Fruit fly (Drosophila melanogaster) whole organism, adult: ENCODE data around the gene TrxT.

Experiments used
- CG11617 ChIP-seq: fragments of 200-800 bp; sonication (Bioruptor generic); optimal IDR thresholded peaks from 2 replicates; lab custom pipeline; 2017; ENCODE audit warnings: mild to moderate bottlenecking, missing biosample characterization, missing genetic modification reagents, missing genetic modification characterization
- CG12768 ChIP-seq: fragments of 200-800 bp; sonication (Bioruptor generic); optimal IDR thresholded peaks from 2 replicates; lab custom pipeline; 2017; ENCODE audit warnings: missing biosample characterization, missing genetic modification characterization, mild to moderate bottlenecking, moderate library complexity, missing genetic modification reagents
- CG14711 ChIP-seq: fragments of 200-800 bp; sonication (Bioruptor generic); optimal IDR thresholded peaks from 2 replicates; lab custom pipeline; 2018; ENCODE audit warnings: missing biosample characterization, mild to moderate bottlenecking, missing genetic modification characterization, moderate library complexity
- CG1620 ChIP-seq: fragments of 200-800 bp; sonication (Bioruptor generic); optimal IDR thresholded peaks from 2 replicates; lab custom pipeline; 2016; ENCODE audit warnings: missing biosample characterization, missing genetic modification characterization
- CG33017 ChIP-seq: fragments of 200-800 bp; sonication (Bioruptor generic); optimal IDR thresholded peaks from 2 replicates; lab custom pipeline; 2018; ENCODE audit warnings: missing biosample characterization, mild to moderate bottlenecking, missing genetic modification characterization, moderate library complexity
- CG5204 ChIP-seq: fragments of 200-800 bp; sonication (Bioruptor generic); optimal IDR thresholded peaks from 2 replicates; lab custom pipeline; 2016; ENCODE audit warnings: missing biosample characterization, missing genetic modification characterization
- CG7045 ChIP-seq: fragments of 200-800 bp; sonication (Bioruptor generic); optimal IDR thresholded peaks from 2 replicates; lab custom pipeline; 2017; ENCODE audit warnings: missing biosample characterization, mild to moderate bottlenecking, missing genetic modification characterization
- CG7101 ChIP-seq: fragments of 200-800 bp; sonication (Bioruptor generic); optimal IDR thresholded peaks from 2 replicates; lab custom pipeline; 2018; ENCODE audit warnings: missing biosample characterization, mild to moderate bottlenecking, missing genetic modification characterization, moderate library complexity
- Clk ChIP-seq: fragments of 200-800 bp; sonication (Bioruptor generic); optimal IDR thresholded peaks from 2 replicates; lab custom pipeline; 2017; ENCODE audit warnings: missing biosample characterization, missing genetic modification characterization
- Crg-1 ChIP-seq: fragments of 200-800 bp; sonication (Bioruptor generic); optimal IDR thresholded peaks from 2 replicates; lab custom pipeline; 2016; ENCODE audit warnings: missing biosample characterization, missing genetic modification characterization
- Hr96 ChIP-seq: fragments of 200-800 bp; sonication (Bioruptor generic); optimal IDR thresholded peaks from 2 replicates; lab custom pipeline; 2016; ENCODE audit warnings: missing biosample characterization, missing genetic modification characterization
- Mnt ChIP-seq: fragments of 200-800 bp; sonication (Bioruptor generic); optimal IDR thresholded peaks from 2 replicates; lab custom pipeline; 2016; ENCODE audit warnings: missing biosample characterization, mild to moderate bottlenecking, missing genetic modification characterization
- bab1 ChIP-seq: fragments of 200-800 bp; sonication (Bioruptor generic); optimal IDR thresholded peaks from 3 replicates; lab custom pipeline; 2019; ENCODE audit warnings: missing biosample characterization, mild to moderate bottlenecking, missing genetic modification characterization, moderate library complexity
- cic ChIP-seq: fragments of 200-800 bp; sonication (Bioruptor generic); optimal IDR thresholded peaks from 2 replicates; lab custom pipeline; 2017; ENCODE audit warnings: missing biosample characterization, mild to moderate bottlenecking, missing genetic modification characterization, moderate library complexity
- cnc ChIP-seq, 2 experiments: fragments of >200 bp; optimal IDR thresholded peaks; 2 replicates each; lab custom pipeline; 2017
- kay ChIP-seq: fragments of 200-800 bp; sonication (Bioruptor generic); peaks from one replicate; lab custom pipeline; 2016; ENCODE audit warnings: missing biosample characterization, missing genetic modification characterization, borderline replicate concordance
- ovo ChIP-seq: fragments of 200-800 bp; sonication (Bioruptor generic); optimal IDR thresholded peaks from 2 replicates; lab custom pipeline; 2016; ENCODE audit warnings: missing biosample characterization, missing genetic modification characterization
- pad ChIP-seq: fragments of 200-800 bp; sonication (Bioruptor generic); optimal IDR thresholded peaks from 3 replicates; lab custom pipeline; 2017; ENCODE audit warnings: missing biosample characterization, missing genetic modification characterization, mild to moderate bottlenecking, moderate library complexity, missing genetic modification reagents
- tj ChIP-seq: fragments of 200-800 bp; sonication (Bioruptor generic); optimal IDR thresholded peaks from 3 replicates; lab custom pipeline; 2017; ENCODE audit warnings: missing biosample characterization, mild to moderate bottlenecking, missing genetic modification characterization, moderate library complexity
- toe ChIP-seq: fragments of 200-800 bp; sonication (Bioruptor generic); optimal IDR thresholded peaks from 2 replicates; lab custom pipeline; 2016; ENCODE audit warnings: missing biosample characterization, missing genetic modification characterization

Gene TrxT

DNA sequence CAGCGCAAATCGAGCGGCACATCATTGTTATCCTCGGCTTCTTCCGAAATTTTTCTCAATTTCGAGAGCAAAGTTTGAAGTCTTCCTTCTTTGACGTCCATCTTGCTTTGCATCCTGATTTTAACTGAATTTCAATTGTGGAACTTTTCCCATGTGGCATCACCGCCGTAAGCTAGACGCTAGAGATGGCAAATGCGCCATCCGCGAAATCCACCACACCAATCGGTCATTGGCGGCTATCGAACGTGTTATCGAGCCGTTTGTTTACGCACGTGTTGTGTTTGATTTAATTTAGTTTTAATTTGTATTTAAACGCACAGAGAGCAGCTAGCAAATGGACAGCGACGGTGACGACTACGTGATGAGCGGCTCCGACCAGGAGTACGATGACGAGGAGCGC, 5.5 kb upstream of the TrxT start, which contains the start of the genes CG15930 and Sas10:
Gene CG15930 (minus strand): TSS at position 126 of the 400 bp plus-strand sequence.
Gene Sas10 (plus strand): TSS at position 240 of the 400 bp plus-strand sequence.
- TF ChIP-seq CG33017 (no peak), cic (GFP tag; lab: Kevin White, UChicago) (no peak), Mnt (GFP tag; lab: Kevin White, UChicago) (peak; percentile 87), CG12768 (no peak)

DNA sequence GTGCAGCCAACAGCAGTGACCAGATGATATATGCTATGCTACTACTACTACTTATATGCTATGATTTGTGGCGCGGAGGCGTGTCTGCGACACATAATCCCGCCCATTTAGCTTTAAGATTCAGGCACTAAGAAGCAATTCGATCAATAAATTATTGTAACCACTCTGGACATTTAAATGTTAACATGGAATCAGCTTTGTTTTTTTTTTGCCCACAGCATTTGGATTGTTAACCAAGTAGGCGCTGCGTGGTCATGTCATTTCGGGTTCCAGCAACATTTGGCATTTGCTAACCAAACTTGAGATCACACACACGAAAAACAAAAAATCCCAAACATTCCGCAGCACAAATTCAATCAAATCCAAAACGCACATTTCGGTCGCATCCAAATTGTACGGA, 1.3 kb upstream of the TrxT start, which contains the start of gene CG4198:
Gene CG4198 (plus strand): TSS at position 301 of the 400 bp plus-strand sequence.
- TF ChIP-seq CG33017 (no peak), CG5204 (no peak), CG1620 (GFP tag; lab: Kevin White, UChicago) (no peak), Clk (GFP tag; lab: Kevin White, UChicago) (no peak), CG12768 (no peak), pad (GFP tag; lab: Kevin White, UChicago) (no peak), Crg-1 (no peak), CG11617 (GFP tag; lab: Kevin White, UChicago) (no peak)

DNA sequence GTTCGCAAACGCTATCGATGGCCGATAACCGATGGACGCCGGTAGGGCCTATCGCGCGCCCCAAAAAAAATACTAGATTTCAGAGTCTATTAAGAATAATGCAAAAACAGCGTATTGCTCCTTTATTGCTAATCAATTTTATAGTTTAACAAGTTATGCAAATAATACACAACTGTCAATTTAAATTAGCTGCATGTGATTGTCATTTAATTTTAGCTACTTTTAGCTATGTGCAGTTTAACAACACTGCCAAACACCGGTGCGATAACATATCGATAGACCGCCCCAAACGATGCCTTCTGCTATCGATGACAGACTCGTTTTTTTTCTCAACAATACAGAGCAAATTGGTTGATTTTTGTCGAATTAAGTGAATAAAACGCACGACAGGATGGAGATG, 2.7 kb downstream of the TrxT start, which contains the start of the genes Cdk7 and snf:
Gene Cdk7 (minus strand): TSS at position 21 of the 400 bp plus-strand sequence.
Gene snf (plus strand): TSS at position 280 of the 400 bp plus-strand sequence.
- TF ChIP-seq bab1 (GFP tag; lab: Kevin White, UChicago) (peak; percentile 35), tj (GFP tag; lab: Kevin White, UChicago) (peak; percentile 23), Hr96 (GFP tag; lab: Kevin White, UChicago) (peak; percentile 36), CG33017 (no peak), cic (GFP tag; lab: Kevin White, UChicago) (no peak), CG7101 (tag; lab: Kevin White, UChicago) (peak; percentile 32), kay (GFP tag; lab: Kevin White, UChicago) (no peak), CG11617 (GFP tag; lab: Kevin White, UChicago) (peak; percentile 0), CG12768 (no peak), Mnt (GFP tag; lab: Kevin White, UChicago) (peak; percentile 36), Clk (GFP tag; lab: Kevin White, UChicago) (no peak), pad (GFP tag; lab: Kevin White, UChicago) (peak; percentile 45), cnc (optimal IDR thresholded peaks at IDR 0.05; lab: Kevin White, UChicago) (no peak), CG5204 (no peak), CG14711 (peak; percentile 19), ovo (peak; percentile 46), CG7045 (no peak), toe (GFP tag; lab: Kevin White, UChicago) (peak; percentile 40), CG1620 (GFP tag; lab: Kevin White, UChicago) (peak; percentile 37), Crg-1 (peak; percentile 64)

DNA sequence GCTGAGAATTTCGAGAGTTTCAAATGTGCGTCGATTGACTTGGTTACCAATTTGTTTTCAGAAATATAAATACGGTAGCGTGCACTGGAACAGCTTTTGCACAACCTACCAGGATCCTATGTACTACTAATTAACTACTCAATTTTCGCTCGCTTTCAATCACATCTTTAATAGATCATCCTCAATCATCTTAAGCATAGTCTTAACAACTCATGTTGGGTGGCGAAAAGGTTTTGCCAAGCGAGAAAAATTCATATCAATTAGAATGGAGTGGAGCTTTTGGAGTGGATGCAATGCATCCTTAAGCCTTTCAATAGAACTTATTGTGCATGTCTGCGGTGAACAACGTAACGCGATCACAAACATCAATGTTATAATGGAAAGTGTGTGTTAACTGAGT, 4.4 kb downstream of the TrxT start, which contains the start of gene CG17764:
Gene CG17764 (minus strand): TSS at position 101 of the 400 bp plus-strand sequence.
- TF ChIP-seq CG33017 (no peak), pad (GFP tag; lab: Kevin White, UChicago) (no peak), Crg-1 (no peak), Mnt (GFP tag; lab: Kevin White, UChicago) (no peak), Hr96 (GFP tag; lab: Kevin White, UChicago) (no peak), CG12768 (no peak), bab1 (GFP tag; lab: Kevin White, UChicago) (no peak), cnc (optimal IDR thresholded peaks at IDR 0.05; lab: Kevin White, UChicago) (no peak), toe (GFP tag; lab: Kevin White, UChicago) (no peak), cic (GFP tag; lab: Kevin White, UChicago) (no peak), CG7045 (no peak), CG14711 (no peak), Clk (GFP tag; lab: Kevin White, UChicago) (no peak), tj (GFP tag; lab: Kevin White, UChicago) (no peak), CG5204 (no peak), CG7101 (tag; lab: Kevin White, UChicago) (no peak), CG11617 (GFP tag; lab: Kevin White, UChicago) (no peak), kay (GFP tag; lab: Kevin White, UChicago) (no peak), CG1620 (GFP tag; lab: Kevin White, UChicago) (no peak)

DNA sequence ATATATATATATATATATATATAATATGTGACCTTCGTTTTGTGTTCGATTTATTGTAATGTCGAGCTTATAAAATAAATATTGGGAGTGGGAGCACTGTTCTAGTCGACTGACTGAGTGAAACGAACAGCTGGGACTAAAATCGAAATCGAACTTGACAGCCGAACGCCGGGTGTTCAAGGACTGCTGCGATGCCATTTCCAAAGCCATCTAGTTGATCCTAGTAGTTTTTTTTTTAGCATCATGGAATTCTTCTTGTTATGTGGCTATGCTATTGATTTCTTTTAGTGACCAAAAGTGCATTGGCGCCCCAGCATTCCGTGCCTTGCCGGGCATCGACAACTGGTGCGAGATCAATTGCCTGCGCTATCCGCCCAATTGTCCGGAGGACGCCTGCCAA, 6.1 kb downstream of the TrxT start, which contains the start of gene CG3323:
Gene CG3323 (minus strand): TSS at position 101 of the 400 bp plus-strand sequence.
- TF ChIP-seq CG12768 (no peak), Mnt (GFP tag; lab: Kevin White, UChicago) (no peak), CG7101 (tag; lab: Kevin White, UChicago) (no peak), CG14711 (no peak), CG1620 (GFP tag; lab: Kevin White, UChicago) (no peak), CG33017 (no peak), Hr96 (GFP tag; lab: Kevin White, UChicago) (no peak), tj (GFP tag; lab: Kevin White, UChicago) (no peak), cic (GFP tag; lab: Kevin White, UChicago) (no peak), pad (GFP tag; lab: Kevin White, UChicago) (no peak), bab1 (GFP tag; lab: Kevin White, UChicago) (no peak), ovo (no peak), Crg-1 (no peak), CG5204 (no peak), Clk (GFP tag; lab: Kevin White, UChicago) (no peak)

DNA sequence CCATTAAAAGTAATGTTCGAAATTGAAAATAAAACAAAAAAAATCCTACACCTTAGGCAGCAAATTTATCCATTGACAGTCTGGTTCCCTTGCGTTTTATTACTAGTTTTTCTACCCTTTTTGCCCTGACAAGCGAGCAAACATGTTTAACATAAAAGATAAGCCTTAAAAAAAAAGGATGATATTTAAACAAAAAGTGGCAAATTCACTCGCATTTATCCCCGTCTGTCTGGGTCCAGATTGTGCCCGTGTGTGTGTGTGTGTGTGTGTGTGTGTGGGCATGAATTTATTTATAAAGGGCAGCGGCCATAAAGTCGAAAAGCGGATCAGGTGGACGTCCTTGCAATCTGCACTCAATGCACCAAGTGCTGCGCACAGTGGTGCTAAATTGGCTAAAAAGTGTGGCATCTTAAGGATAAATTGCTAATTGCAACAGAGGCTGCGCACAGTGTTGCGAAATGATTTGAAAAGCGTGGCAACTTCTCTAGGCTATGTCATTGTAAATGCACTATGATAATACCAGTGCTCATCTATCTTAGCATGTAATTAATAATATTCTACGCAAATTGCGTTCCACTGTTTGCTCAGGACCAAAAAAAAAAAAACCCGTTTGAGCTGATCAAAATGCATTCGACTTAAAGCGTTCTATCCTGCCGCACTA, 10.9 kb downstream of the TrxT start:
- TF ChIP-seq Clk (GFP tag; lab: Kevin White, UChicago) (no peak), Crg-1 (no peak), toe (GFP tag; lab: Kevin White, UChicago) (no peak), CG11617 (GFP tag; lab: Kevin White, UChicago) (no peak), tj (GFP tag; lab: Kevin White, UChicago) (no peak), CG1620 (GFP tag; lab: Kevin White, UChicago) (no peak), CG7101 (tag; lab: Kevin White, UChicago) (no peak), CG5204 (no peak), ovo (no peak), bab1 (GFP tag; lab: Kevin White, UChicago) (no peak), CG14711 (no peak), kay (GFP tag; lab: Kevin White, UChicago) (no peak), CG7045 (no peak), cnc (optimal IDR thresholded peaks at IDR 0.05; lab: Kevin White, UChicago) (no peak), CG12768 (no peak)
